Fruit fly (Drosophila melanogaster): ENCODE measurements around the gene Gpdh3.
A peak's percentile ranks its signal among the peaks of the same experiment; 100 is the strongest.

Gpdh3 gene

dm6 chr3R:22381735-22382134, at the start of gene Gpdh3:
Gene Gpdh3 (plus strand): TSS chr3R:22382035.
- TF ChIP-seq gl (tag; optimal IDR thresholded peaks at IDR 0.05) (no peak), CG8159 (tag; optimal IDR thresholded peaks at IDR 0.05) (no peak)

- TF ChIP-seq CG14655 (GFP tag; optimal IDR thresholded peaks at IDR 0.05) (no peak), CG13204 (GFP tag; optimal IDR thresholded peaks at IDR 0.05) (no peak), CG34367 (tag; optimal IDR thresholded peaks at IDR 0.05) (no peak)
Observed at dm6 chr3R:22334050-22334449, 47.8 kb upstream of the Gpdh3 start, which contains the start of gene CG5391. Gene CG5391 (minus strand): TSS chr3R:22334150.

dm6 chr3R:22339510-22339909, 42.3 kb upstream of the Gpdh3 start:
- TF ChIP-seq CG17806 (tag; optimal IDR thresholded peaks at IDR 0.05) (peak; percentile 70), CG8301 (tag; optimal IDR thresholded peaks at IDR 0.05) (peak; percentile 58), CG12605 (GFP tag; IDR thresholded peaks at IDR 0.05) (no peak), Pif1A (GFP tag; optimal IDR thresholded peaks at IDR 0.05) (peak; percentile 71), Snoo (tag; optimal IDR thresholded peaks at IDR 0.05) (peak; percentile 64), EcR (GFP tag; optimal IDR thresholded peaks at IDR 0.05) (no peak), rn (GFP tag; IDR thresholded peaks at IDR 0.05) (peak; percentile 42; the same call in 1 of the 2 replicates), D1 (tag; optimal IDR thresholded peaks at IDR 0.05) (no peak), CG4496 (GFP tag; IDR thresholded peaks at IDR 0.05) (peak; percentile 76; the same call in 2 of the 3 replicates), CG8159 (tag; optimal IDR thresholded peaks at IDR 0.05) (peak; percentile 77), fd96Ca (GFP tag; IDR thresholded peaks at IDR 0.05) (peak; percentile 71; the same call in 2 of the 3 replicates), CG34367 (tag; optimal IDR thresholded peaks at IDR 0.05) (peak; percentile 49), CG9948 (tag; optimal IDR thresholded peaks at IDR 0.05) (peak; percentile 61), CG15710 (tag; optimal IDR thresholded peaks at IDR 0.05) (peak; percentile 76), Ets98B (GFP tag; IDR thresholded peaks at IDR 0.05) (peak; percentile 57; the same call in 1 of the 2 replicates), CG14655 (GFP tag; optimal IDR thresholded peaks at IDR 0.05) (peak; percentile 69), CG32121 (GFP tag; IDR thresholded peaks at IDR 0.05) (no peak; the same call in 1 of the 2 replicates), gl (tag; optimal IDR thresholded peaks at IDR 0.05) (peak; percentile 49), Pif1B (GFP tag; optimal IDR thresholded peaks at IDR 0.05) (peak; percentile 53), CG10348 (GFP tag; IDR thresholded peaks at IDR 0.05) (no peak), CG13204 (GFP tag; optimal IDR thresholded peaks at IDR 0.05) (peak; percentile 55)

- TF ChIP-seq fd96Ca (GFP tag; IDR thresholded peaks at IDR 0.05), result no peak
- TF ChIP-seq CG8301 (tag; optimal IDR thresholded peaks at IDR 0.05), result no peak
- TF ChIP-seq CG8159 (tag; optimal IDR thresholded peaks at IDR 0.05), result no peak
- TF ChIP-seq CG4496 (GFP tag; IDR thresholded peaks at IDR 0.05), result no peak
- TF ChIP-seq D1 (tag; optimal IDR thresholded peaks at IDR 0.05), result no peak
- TF ChIP-seq CG34367 (tag; optimal IDR thresholded peaks at IDR 0.05), result no peak
- no peak for TF ChIP-seq rn (GFP tag; IDR thresholded peaks at IDR 0.05)
- no peak for TF ChIP-seq Pif1A (GFP tag; optimal IDR thresholded peaks at IDR 0.05)
- TF ChIP-seq CG32121 (GFP tag; IDR thresholded peaks at IDR 0.05), result no peak
- no peak for TF ChIP-seq CG15710 (tag; optimal IDR thresholded peaks at IDR 0.05)
- TF ChIP-seq CG10348 (GFP tag; IDR thresholded peaks at IDR 0.05), result no peak
- no peak for TF ChIP-seq Snoo (tag; optimal IDR thresholded peaks at IDR 0.05)
- no peak for TF ChIP-seq CG12605 (GFP tag; IDR thresholded peaks at IDR 0.05)
- TF ChIP-seq EcR (GFP tag; optimal IDR thresholded peaks at IDR 0.05), result no peak
- no peak for TF ChIP-seq Pif1B (GFP tag; optimal IDR thresholded peaks at IDR 0.05)
- TF ChIP-seq gl (tag; optimal IDR thresholded peaks at IDR 0.05), result no peak
- no peak for TF ChIP-seq CG9948 (tag; optimal IDR thresholded peaks at IDR 0.05)
- TF ChIP-seq CG14655 (GFP tag; optimal IDR thresholded peaks at IDR 0.05), result no peak
- TF ChIP-seq Ets98B (GFP tag; IDR thresholded peaks at IDR 0.05), result no peak
Observed at dm6 chr3R:22340207-22340606, 41.6 kb upstream of the Gpdh3 start, which contains the start of gene CG5388. Gene CG5388 (minus strand): TSS chr3R:22340307.

dm6 chr3R:22341652-22342051, 40.2 kb upstream of the Gpdh3 start:
- TF ChIP-seq CG15710 (tag; optimal IDR thresholded peaks at IDR 0.05), result no peak
- no peak for TF ChIP-seq CG12605 (GFP tag; IDR thresholded peaks at IDR 0.05)

- no peak for TF ChIP-seq Pif1A (GFP tag; optimal IDR thresholded peaks at IDR 0.05)
- no peak for TF ChIP-seq D1 (tag; optimal IDR thresholded peaks at IDR 0.05)
- TF ChIP-seq Snoo (tag; optimal IDR thresholded peaks at IDR 0.05), result no peak
Observed at dm6 chr3R:22342151-22342550, 39.7 kb upstream of the Gpdh3 start, which contains the start of gene CG5386. Gene CG5386 (minus strand): TSS chr3R:22342251.

- TF ChIP-seq CG12605 (GFP tag; IDR thresholded peaks at IDR 0.05) (no peak), EcR (GFP tag; optimal IDR thresholded peaks at IDR 0.05) (no peak), CG17806 (tag; optimal IDR thresholded peaks at IDR 0.05) (no peak), Snoo (tag; optimal IDR thresholded peaks at IDR 0.05) (no peak), CG8159 (tag; optimal IDR thresholded peaks at IDR 0.05) (no peak), fd96Ca (GFP tag; IDR thresholded peaks at IDR 0.05) (no peak), CG13204 (GFP tag; optimal IDR thresholded peaks at IDR 0.05) (no peak), CG34367 (tag; optimal IDR thresholded peaks at IDR 0.05) (no peak), Pif1A (GFP tag; optimal IDR thresholded peaks at IDR 0.05) (no peak), CG8301 (tag; optimal IDR thresholded peaks at IDR 0.05) (no peak), rn (GFP tag; IDR thresholded peaks at IDR 0.05) (no peak), CG32121 (GFP tag; IDR thresholded peaks at IDR 0.05) (no peak), gl (tag; optimal IDR thresholded peaks at IDR 0.05) (no peak), CG14655 (GFP tag; optimal IDR thresholded peaks at IDR 0.05) (no peak)
Observed at dm6 chr3R:22342708-22343107, 39.1 kb upstream of the Gpdh3 start.
